Worm (Caenorhabditis elegans) whole organism, young adult: ENCODE measurements around the gene cyp-31A5.

Experiments used
- B0336.3 ChIP-seq: fragments of 200-800 bp; sonication (Bioruptor generic); IDR thresholded peaks from 2 replicates; pipeline ENCODE4 v1.3.6; 2022; ENCODE audit warnings: missing genetic modification characterization, missing compliant biosample characterization
- D2030.7 ChIP-seq: fragments of 200-800 bp; sonication (Bioruptor generic); IDR thresholded peaks from 2 replicates; pipeline ENCODE4 v1.3.6; 2022; ENCODE audit warnings: missing genetic modification reagents, missing genetic modification characterization, missing compliant biosample characterization
- F10E7.11 ChIP-seq: sonication (generic microtip); optimal IDR thresholded peaks from 2 replicates; lab custom pipeline; 2017; ENCODE audit warnings: mild to moderate bottlenecking, missing genetic modification characterization, moderate library complexity, missing compliant biosample characterization
- F33H1.4 ChIP-seq: fragments of 200-800 bp; sonication (Bioruptor generic); IDR thresholded peaks from 2 replicates; pipeline ENCODE4 v1.3.6; 2022; ENCODE audit warnings: missing genetic modification reagents, missing genetic modification characterization, missing compliant biosample characterization
- F39B2.1 ChIP-seq: fragments of 200-800 bp; sonication (Bioruptor generic); IDR thresholded peaks from 2 replicates; pipeline ENCODE4 v1.3.6; 2022; ENCODE audit warnings: missing genetic modification reagents, missing genetic modification characterization, missing compliant biosample characterization
- F52B5.7 ChIP-seq: sonication (generic microtip); optimal IDR thresholded peaks from 2 replicates; lab custom pipeline; 2016; ENCODE audit warnings: mild to moderate bottlenecking, missing genetic modification characterization, missing compliant biosample characterization
- F55B11.4 ChIP-seq: sonication (generic microtip); optimal IDR thresholded peaks from 2 replicates; lab custom pipeline; 2016; ENCODE audit warnings: missing compliant biosample characterization, missing genetic modification characterization, borderline replicate concordance; ENCODE audit not compliant: insufficient read depth
- K11D2.4 ChIP-seq: fragments of 200-800 bp; sonication (Bioruptor generic); IDR thresholded peaks from 2 replicates; pipeline ENCODE4 v1.3.6; 2022; ENCODE audit warnings: missing genetic modification reagents, missing genetic modification characterization, missing compliant biosample characterization
- Y95B8A.8 ChIP-seq: fragments of 200-800 bp; sonication (Bioruptor generic); IDR thresholded peaks from 2 replicates; pipeline ENCODE4 v1.3.6; 2022; ENCODE audit warnings: missing genetic modification reagents, missing genetic modification characterization, missing compliant biosample characterization
- ZK185.1 ChIP-seq: sonication (generic microtip); optimal IDR thresholded peaks from 2 replicates; lab custom pipeline; 2016; ENCODE audit warnings: mild to moderate bottlenecking, missing genetic modification characterization, missing compliant biosample characterization; ENCODE audit not compliant: poor library complexity, severe bottlenecking
- akir-1 ChIP-seq: fragments of 200-800 bp; sonication (Bioruptor generic); optimal IDR thresholded peaks from 2 replicates; lab custom pipeline; 2018; ENCODE audit warnings: mild to moderate bottlenecking, missing genetic modification characterization, moderate library complexity, missing compliant biosample characterization
- aptf-3 ChIP-seq: fragments of 200-800 bp; sonication (Bioruptor generic); IDR thresholded peaks from 2 replicates; pipeline ENCODE4 v1.3.6; 2022; ENCODE audit warnings: missing genetic modification characterization, missing compliant biosample characterization
- attf-3 ChIP-seq: fragments of 200-800 bp; sonication (Bioruptor generic); conservative IDR thresholded peaks from 2 replicates; pipeline ENCODE4 v1.3.6; 2022; ENCODE audit warnings: missing genetic modification reagents, missing genetic modification characterization, missing compliant biosample characterization
- bed-1 ChIP-seq: fragments of 200-800 bp; sonication (Bioruptor generic); IDR thresholded peaks from 2 replicates; pipeline ENCODE4 v1.3.6; 2022; ENCODE audit warnings: missing genetic modification reagents, missing genetic modification characterization, missing compliant biosample characterization
- ceh-100 ChIP-seq: fragments of 200-800 bp; sonication (Bioruptor generic); IDR thresholded peaks from 2 replicates; pipeline ENCODE4 v1.3.6; 2022; ENCODE audit warnings: missing genetic modification reagents, missing genetic modification characterization, missing compliant biosample characterization
- ceh-27 ChIP-seq: fragments of 200-800 bp; sonication (Bioruptor generic); optimal IDR thresholded peaks from 2 replicates; lab custom pipeline; 2018; ENCODE audit warnings: mild to moderate bottlenecking, missing genetic modification characterization, moderate library complexity, missing compliant biosample characterization
- ceh-91 ChIP-seq: fragments of 200-800 bp; sonication (Bioruptor generic); IDR thresholded peaks from 2 replicates; pipeline ENCODE4 v1.3.6; 2022; ENCODE audit warnings: missing genetic modification reagents, missing genetic modification characterization, missing compliant biosample characterization
- dpl-1 ChIP-seq: fragments of 150-350 bp; optimal IDR thresholded peaks from 2 replicates; lab custom pipeline; 2014; ENCODE audit warnings: missing biosample characterization, missing genetic modification reagents, missing genetic modification characterization
- efl-1 ChIP-seq: fragments of 150-350 bp; optimal IDR thresholded peaks from 2 replicates; lab custom pipeline; 2014; ENCODE audit warnings: missing biosample characterization, missing genetic modification reagents, missing genetic modification characterization
- ekl-4 ChIP-seq: fragments of 200-800 bp; sonication (Bioruptor generic); IDR thresholded peaks from 2 replicates; pipeline ENCODE4 v1.3.6; 2022; ENCODE audit warnings: missing genetic modification reagents, missing genetic modification characterization, missing compliant biosample characterization
- hlh-12 ChIP-seq: sonication (generic microtip); optimal IDR thresholded peaks from 2 replicates; lab custom pipeline; 2016; ENCODE audit warnings: missing genetic modification characterization, missing compliant biosample characterization
- hmg-1.2 ChIP-seq: fragments of 200-800 bp; sonication (Bioruptor generic); IDR thresholded peaks from 2 replicates; pipeline ENCODE4 v1.3.6; 2022; ENCODE audit warnings: missing genetic modification reagents, missing genetic modification characterization, missing compliant biosample characterization
- hsf-1 ChIP-seq: fragments of 200-800 bp; sonication (Bioruptor generic); IDR thresholded peaks from 2 replicates; pipeline ENCODE4 v1.3.6; 2022; ENCODE audit warnings: missing genetic modification reagents, missing genetic modification characterization, missing compliant biosample characterization
- lin-35 ChIP-seq, 3 experiments: fragments of 150-350 bp in 2 of 3; sonication (generic microtip) in 1 of 3; optimal IDR thresholded peaks; 2 replicates each; lab custom pipeline; 2014 to 2018; ENCODE audit warnings: missing biosample characterization in 3 of 3, missing genetic modification characterization in 3 of 3, missing genetic modification reagents in 3 of 3
- lin-54 ChIP-seq: fragments of 200-800 bp; sonication (Bioruptor generic); optimal IDR thresholded peaks from 2 replicates; lab custom pipeline; 2018; ENCODE audit warnings: mild to moderate bottlenecking, missing genetic modification characterization, missing compliant biosample characterization
- lsl-1 ChIP-seq: fragments of 200-800 bp; sonication (Bioruptor generic); optimal IDR thresholded peaks from 2 replicates; lab custom pipeline; 2018; ENCODE audit warnings: mild to moderate bottlenecking, missing genetic modification characterization, moderate library complexity, missing compliant biosample characterization
- madf-6 ChIP-seq: fragments of 200-800 bp; sonication (Bioruptor generic); IDR thresholded peaks from 2 replicates; pipeline ENCODE4 v1.3.6; 2022; ENCODE audit warnings: missing genetic modification reagents, missing genetic modification characterization, missing compliant biosample characterization
- madf-8 ChIP-seq: fragments of 200-800 bp; sonication (Bioruptor generic); conservative IDR thresholded peaks from 2 replicates; pipeline ENCODE4 v1.3.6; 2022; ENCODE audit warnings: missing genetic modification reagents, missing genetic modification characterization, missing compliant biosample characterization
- mcd-1 ChIP-seq: fragments of 200-800 bp; sonication (Bioruptor generic); IDR thresholded peaks from 2 replicates; pipeline ENCODE4 v1.3.6; 2022; ENCODE audit warnings: missing genetic modification reagents, missing genetic modification characterization, missing compliant biosample characterization
- nfyb-1 ChIP-seq: fragments of 200-800 bp; sonication (Bioruptor generic); IDR thresholded peaks from 2 replicates; pipeline ENCODE4 v1.3.6; 2022; ENCODE audit warnings: missing genetic modification reagents, missing genetic modification characterization, missing compliant biosample characterization
- repo-1 ChIP-seq: sonication (generic microtip); optimal IDR thresholded peaks from 2 replicates; lab custom pipeline; 2017; ENCODE audit warnings: mild to moderate bottlenecking, missing genetic modification characterization, missing compliant biosample characterization
- snpc-3.4 ChIP-seq: sonication (generic microtip); optimal IDR thresholded peaks from 2 replicates; lab custom pipeline; 2017; ENCODE audit warnings: missing genetic modification characterization, mild to moderate bottlenecking, missing compliant biosample characterization, antibody characterized with exemption, moderate library complexity, missing genotype, missing genetic modification reagents
- snpc-4 ChIP-seq, 5 experiments: fragments of 150-350 bp in 1 of 5; sonication (generic microtip) in 4 of 5; optimal IDR thresholded peaks; 2 replicates each; lab custom pipeline; 2014 to 2018; ENCODE audit warnings: missing genetic modification characterization in 5 of 5, missing biosample characterization in 3 of 5, antibody characterized with exemption in 2 of 5, mild to moderate bottlenecking in 2 of 5, missing compliant biosample characterization in 2 of 5, missing genotype in 2 of 5, moderate library complexity in 2 of 5, missing genetic modification reagents in 1 of 5
- xnd-1 ChIP-seq: sonication (generic microtip); optimal IDR thresholded peaks from 2 replicates; lab custom pipeline; 2016; ENCODE audit warnings: missing genotype, missing genetic modification reagents, missing genetic modification characterization, missing compliant biosample characterization
- ztf-26 ChIP-seq: sonication (generic microtip); optimal IDR thresholded peaks from 2 replicates; lab custom pipeline; 2017; ENCODE audit warnings: missing genetic modification characterization, missing compliant biosample characterization

The cyp-31A5 gene

DNA sequence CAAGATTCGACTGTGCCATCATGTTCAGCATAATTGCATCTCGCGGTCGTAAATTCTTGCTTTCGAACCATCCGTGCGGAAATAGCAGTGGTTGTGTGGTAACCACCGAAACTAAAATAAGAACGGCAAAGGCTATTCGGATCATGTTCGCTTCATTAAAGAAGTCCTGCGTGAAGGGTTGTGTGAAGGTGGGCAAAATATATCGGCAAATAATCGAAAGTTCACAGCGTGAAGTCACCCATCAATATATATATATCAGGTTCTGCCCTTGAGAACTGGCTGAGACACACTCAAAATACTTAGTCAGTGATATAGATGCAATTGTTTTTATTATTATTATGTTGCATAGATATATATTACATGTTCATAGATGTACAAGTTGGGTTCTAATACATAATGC, 6.9 kb downstream of the cyp-31A5 start, which contains the start of gene Y62E10A.19:
TSS of gene Y62E10A.19 (minus strand) at position 289 of the 400 bp plus-strand sequence.
- no peak for TF ChIP-seq mcd-1
- no peak for TF ChIP-seq repo-1
- TF ChIP-seq aptf-3 (GFP tag; lab: Robert Waterston, UW): no peak
- no peak for TF ChIP-seq F39B2.1 (GFP tag; lab: Robert Waterston, UW)
- TF ChIP-seq F10E7.11 (tag; lab: Kevin White, UChicago): no peak
- TF ChIP-seq B0336.3: no peak
- no peak for TF ChIP-seq K11D2.4 (GFP tag; lab: Robert Waterston, UW)

DNA sequence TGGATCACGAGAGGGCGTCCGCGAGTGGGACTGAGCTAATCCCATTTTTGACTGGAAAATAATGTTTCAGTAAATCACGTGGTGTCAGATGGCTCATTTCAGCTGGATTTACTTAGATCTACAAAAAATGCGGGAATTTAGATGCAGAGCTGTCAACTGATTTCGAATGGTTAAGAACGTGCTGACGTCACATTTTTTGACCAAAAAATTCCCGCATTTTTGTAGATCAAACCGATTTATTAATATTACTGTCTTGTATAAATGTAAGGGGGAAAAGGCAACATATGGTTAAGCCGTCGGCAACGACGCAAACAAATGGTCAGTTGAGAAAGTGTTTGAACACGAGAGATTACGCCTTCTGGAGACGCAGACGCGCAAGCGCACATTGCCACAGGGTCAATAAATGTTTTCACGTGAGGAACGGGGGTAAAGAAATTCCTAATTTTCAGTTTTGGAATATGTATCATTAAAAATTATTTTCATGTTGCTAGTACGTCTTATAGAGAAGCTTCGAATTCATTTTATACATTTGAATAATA, 11.8 kb downstream of the cyp-31A5 start, which contains the start of gene gcl-1:
TSS of gene gcl-1 (minus strand) at position 51 of the 539 bp plus-strand sequence.
- TF ChIP-seq Y95B8A.8 (no peak), hmg-1.2 (GFP tag; lab: Robert Waterston, UW) (peak; percentile 28; the same call in 1 of the 2 replicates)

DNA sequence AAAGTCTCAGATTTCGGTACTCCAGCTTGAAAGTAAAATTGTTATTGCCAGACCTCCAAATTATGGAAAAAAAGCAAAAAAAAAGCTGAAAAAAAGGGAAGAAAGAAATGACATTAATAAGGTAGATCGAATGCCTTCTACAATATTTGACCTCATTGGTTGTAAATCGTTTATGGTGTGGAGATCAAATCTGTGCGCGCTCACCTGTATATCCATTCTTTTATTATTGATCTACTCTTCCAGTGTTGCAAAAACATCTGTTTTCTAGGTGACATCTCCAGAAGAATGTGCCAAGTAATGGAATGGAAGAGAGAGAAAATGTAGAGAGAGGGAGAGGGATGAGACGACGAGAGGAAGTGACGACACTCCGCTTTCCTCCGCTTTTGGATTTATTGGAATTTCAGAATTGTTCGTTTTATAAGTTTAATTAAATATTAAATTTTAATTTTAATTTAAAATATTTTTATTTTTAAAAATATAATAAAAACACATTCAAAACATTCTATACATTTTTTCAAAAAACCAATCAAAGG, 14.7 kb downstream of the cyp-31A5 start, which contains the start of the genes pik-1 and aptf-2:
TSS of gene pik-1 (plus strand) at position 303 of the 533 bp plus-strand sequence.
TSS of gene aptf-2 (minus strand) at position 313 of the 533 bp plus-strand sequence.
- TF ChIP-seq lsl-1 (GFP tag; lab: Kevin White, UChicago): peak; percentile 13
- TF ChIP-seq F55B11.4 (tag; lab: Kevin White, UChicago): no peak
- peak; percentile 54 for TF ChIP-seq dpl-1
- TF ChIP-seq F33H1.4 (GFP tag; lab: Robert Waterston, UW): peak; percentile 21; the same call in 1 of the 2 replicates
- peak; percentile 58 for TF ChIP-seq xnd-1
- TF ChIP-seq ceh-91 (GFP tag; lab: Robert Waterston, UW): 0 out of 2 replicates have a peak, but pooled peaks have one; percentile 13
- peak in 1 of 3 experiments; percentile 3 for TF ChIP-seq lin-35 (GFP tag; optimal IDR thresholded peaks at IDR 0.05; lab: Kevin White, UChicago)
- peak; percentile 45; the same call in 1 of the 2 replicates for TF ChIP-seq attf-3
- peak; percentile 94 for TF ChIP-seq madf-6 (GFP tag; lab: Robert Waterston, UW)
- TF ChIP-seq ZK185.1 (tag; lab: Kevin White, UChicago): no peak
- no peak for TF ChIP-seq nfyb-1 (GFP tag; lab: Robert Waterston, UW)
- TF ChIP-seq ztf-26: no peak
- peak; percentile 91 for TF ChIP-seq efl-1
- TF ChIP-seq ceh-100 (GFP tag; lab: Robert Waterston, UW): no peak
- TF ChIP-seq hsf-1 (GFP tag; lab: Robert Waterston, UW): peak; percentile 70
- peak; percentile 48 for TF ChIP-seq D2030.7 (GFP tag; lab: Robert Waterston, UW)
- TF ChIP-seq snpc-4 (GFP tag; optimal IDR thresholded peaks at IDR 0.05; lab: Kevin White, UChicago): no peak
- peak in 1 of 4 experiments; percentile 10 for TF ChIP-seq snpc-4 (tag; optimal IDR thresholded peaks at IDR 0.05; lab: Kevin White, UChicago)
- peak; percentile 15 for TF ChIP-seq lin-54
- peak; percentile 69 for TF ChIP-seq madf-8

DNA sequence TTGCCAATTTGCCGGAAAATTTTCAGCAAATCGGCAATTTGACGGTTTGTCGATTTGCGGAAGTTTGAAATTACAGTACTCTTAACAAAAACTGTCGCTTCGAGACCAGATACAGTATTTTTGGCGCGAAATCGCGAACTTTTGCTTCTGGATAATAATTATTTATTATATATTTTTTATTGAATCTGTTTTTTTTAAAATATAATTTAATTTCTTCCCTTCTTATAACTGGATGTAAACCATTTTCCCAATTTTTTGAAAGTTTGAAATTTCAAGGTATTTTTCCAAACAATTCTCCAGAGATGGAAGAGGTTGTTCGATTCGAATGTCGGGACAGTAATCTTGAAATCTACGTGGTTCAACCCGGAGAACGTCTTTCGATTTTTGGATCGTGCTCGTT, 21.1 kb downstream of the cyp-31A5 start, which contains the start of gene nol-9:
TSS of gene nol-9 (plus strand) at position 301 of the 400 bp plus-strand sequence.
- TF ChIP-seq snpc-4 (GFP tag; optimal IDR thresholded peaks at IDR 0.05; lab: Kevin White, UChicago) (no peak), snpc-4 (tag; optimal IDR thresholded peaks at IDR 0.05; lab: Kevin White, UChicago) (no peak), F52B5.7 (tag; lab: Kevin White, UChicago) (no peak), snpc-3.4 (tag; lab: Kevin White, UChicago) (no peak), ekl-4 (no peak), ceh-27 (GFP tag; lab: Kevin White, UChicago) (no peak), akir-1 (GFP tag; lab: Kevin White, UChicago) (no peak), hlh-12 (no peak), bed-1 (GFP tag; lab: Robert Waterston, UW) (no peak)
- TF ChIP-seq, all 124 proteins: peak for 0
